Fruit fly (Drosophila melanogaster) whole organism, embryonic: ENCODE measurements around the gene sif.

ENCODE experiments used
- Aef1 ChIP-seq: fragments of 200-800 bp; sonication (Bioruptor generic); IDR thresholded peaks from 3 replicates; pipeline ENCODE4 v1.3.6; 2022; ENCODE audit warnings: missing biosample characterization, missing genetic modification characterization
- CG11398 ChIP-seq: fragments of 200-800 bp; sonication (Bioruptor generic); optimal IDR thresholded peaks from 2 replicates; lab custom pipeline; 2016; ENCODE audit warnings: missing biosample characterization, missing genetic modification characterization
- CG15011 ChIP-seq: fragments of 200-800 bp; sonication (Bioruptor generic); optimal IDR thresholded peaks from 3 replicates; lab custom pipeline; 2018; ENCODE audit warnings: missing biosample characterization, mild to moderate bottlenecking, missing genetic modification characterization
- CG15601 ChIP-seq: fragments of 200-800 bp; sonication (Bioruptor generic); optimal IDR thresholded peaks from 3 replicates; lab custom pipeline; 2019; ENCODE audit warnings: missing biosample characterization, mild to moderate bottlenecking, missing genetic modification characterization, moderate library complexity
- CG1602 ChIP-seq: fragments of 200-800 bp; sonication (Bioruptor generic); optimal IDR thresholded peaks from 3 replicates; lab custom pipeline; 2016; ENCODE audit warnings: missing biosample characterization, missing genetic modification characterization
- CG17328 ChIP-seq: fragments of 200-800 bp; sonication (Bioruptor generic); IDR thresholded peaks from 2 replicates; pipeline ENCODE4 v1.3.6; 2022; ENCODE audit warnings: missing biosample characterization, missing genetic modification characterization
- CG2202 ChIP-seq: fragments of 200-800 bp; sonication (Bioruptor generic); optimal IDR thresholded peaks from 2 replicates; lab custom pipeline; 2018; ENCODE audit warnings: missing biosample characterization, mild to moderate bottlenecking, missing genetic modification characterization
- CG2678 ChIP-seq: fragments of 200-800 bp; sonication (Bioruptor generic); optimal IDR thresholded peaks from 3 replicates; lab custom pipeline; 2019; ENCODE audit warnings: missing biosample characterization, mild to moderate bottlenecking, missing genetic modification characterization, moderate library complexity
- CG33213 ChIP-seq: fragments of 200-800 bp; sonication (Bioruptor generic); optimal IDR thresholded peaks from 3 replicates; lab custom pipeline; 2016; ENCODE audit warnings: missing biosample characterization, missing genetic modification characterization
- CG5953 ChIP-seq: fragments of 200-800 bp; sonication (Bioruptor generic); IDR thresholded peaks from 2 replicates; pipeline ENCODE4 v1.3.6; 2022; ENCODE audit warnings: missing biosample characterization, missing genetic modification characterization
- CG6272 ChIP-seq: fragments of 200-800 bp; sonication (Bioruptor generic); IDR thresholded peaks from 2 replicates; pipeline ENCODE4 v1.3.6; 2022; ENCODE audit warnings: missing biosample characterization, missing genetic modification characterization
- CG6689 ChIP-seq: fragments of 200-800 bp; sonication (Bioruptor generic); IDR thresholded peaks from 2 replicates; pipeline ENCODE4 v1.3.6; 2022; ENCODE audit warnings: missing biosample characterization, missing genetic modification characterization
- CG7372 ChIP-seq: fragments of 200-800 bp; sonication (Bioruptor generic); IDR thresholded peaks from 2 replicates; pipeline ENCODE4 v1.3.6; 2022; ENCODE audit warnings: missing biosample characterization, missing genetic modification characterization
- CG8944 ChIP-seq: fragments of 200-800 bp; sonication (Bioruptor generic); optimal IDR thresholded peaks from 3 replicates; lab custom pipeline; 2016; ENCODE audit warnings: missing biosample characterization, missing genetic modification characterization
- CG9437 ChIP-seq: fragments of 200-800 bp; sonication (Bioruptor generic); optimal IDR thresholded peaks from 2 replicates; lab custom pipeline; 2018; ENCODE audit warnings: missing biosample characterization, mild to moderate bottlenecking, missing genetic modification characterization
- CkIIα-i1 ChIP-seq: fragments of 200-800 bp; sonication (Bioruptor generic); IDR thresholded peaks from 2 replicates; pipeline ENCODE4 v1.3.6; 2022; ENCODE audit warnings: missing biosample characterization, missing genetic modification characterization
- Fer3 ChIP-seq: fragments of 200-800 bp; sonication (Bioruptor generic); optimal IDR thresholded peaks from 2 replicates; lab custom pipeline; 2018; ENCODE audit warnings: missing biosample characterization, mild to moderate bottlenecking, missing genetic modification characterization, moderate library complexity
- H15 ChIP-seq: fragments of 200-800 bp; sonication (Bioruptor generic); IDR thresholded peaks from 3 replicates; pipeline ENCODE4 v1.3.6; 2022; ENCODE audit warnings: missing biosample characterization, missing genetic modification characterization
- H2.0 ChIP-seq: fragments of 200-800 bp; sonication (Bioruptor generic); IDR thresholded peaks from 2 replicates; pipeline ENCODE4 v1.3.6; 2022; ENCODE audit warnings: missing biosample characterization, missing genetic modification characterization
- Hand ChIP-seq: fragments of 200-800 bp; sonication (Bioruptor generic); optimal IDR thresholded peaks from 2 replicates; lab custom pipeline; 2017; ENCODE audit warnings: mild to moderate bottlenecking, missing biosample characterization, missing genetic modification reagents, missing genetic modification characterization
- MBD-R2 ChIP-seq: fragments of 200-800 bp; sonication (Bioruptor generic); IDR thresholded peaks from 2 replicates; pipeline ENCODE4 v1.3.6; 2022; ENCODE audit warnings: missing biosample characterization, missing genetic modification characterization
- Mes4 ChIP-seq: fragments of 200-800 bp; sonication (Bioruptor generic); optimal IDR thresholded peaks from 2 replicates; lab custom pipeline; 2016; ENCODE audit warnings: missing biosample characterization, missing genetic modification characterization
- Myb ChIP-seq: fragments of 200-800 bp; sonication (Bioruptor generic); optimal IDR thresholded peaks from 2 replicates; lab custom pipeline; 2016; ENCODE audit warnings: missing biosample characterization, missing genetic modification characterization
- Neu2 ChIP-seq: fragments of 200-800 bp; sonication (Bioruptor generic); optimal IDR thresholded peaks from 3 replicates; lab custom pipeline; 2016; ENCODE audit warnings: missing biosample characterization, missing genetic modification characterization, borderline replicate concordance
- Nf-YA ChIP-seq: fragments of 200-800 bp; sonication (Bioruptor generic); IDR thresholded peaks from 2 replicates; pipeline ENCODE4 v1.3.6; 2022; ENCODE audit warnings: missing biosample characterization, missing genetic modification characterization
- Ptx1 ChIP-seq: fragments of 200-800 bp; sonication (Bioruptor generic); IDR thresholded peaks from 2 replicates; pipeline ENCODE4 v1.3.6; 2022; ENCODE audit warnings: missing biosample characterization, missing genetic modification characterization
- Sin3A ChIP-seq: fragments of >200 bp; optimal IDR thresholded peaks from 2 replicates; lab custom pipeline; 2018
- Sry-δ ChIP-seq: fragments of 200-800 bp; sonication (Bioruptor generic); optimal IDR thresholded peaks from 2 replicates; lab custom pipeline; 2016; ENCODE audit warnings: missing biosample characterization, missing genetic modification characterization
- Taf1 ChIP-seq: fragments of 200-800 bp; sonication (Bioruptor generic); IDR thresholded peaks from 2 replicates; pipeline ENCODE4 v1.3.6; 2022; ENCODE audit warnings: missing biosample characterization, missing genetic modification characterization
- Tbp ChIP-seq: fragments of >200 bp; optimal IDR thresholded peaks from 2 replicates; lab custom pipeline; 2018; ENCODE audit warnings: missing biosample characterization, missing genetic modification characterization
- YL-1 ChIP-seq: fragments of 200-800 bp; sonication (Bioruptor generic); optimal IDR thresholded peaks from 3 replicates; lab custom pipeline; 2017; ENCODE audit warnings: missing biosample characterization, mild to moderate bottlenecking, missing genetic modification characterization
- bsh ChIP-seq, 2 experiments: fragments of 200-800 bp; sonication (Bioruptor generic); optimal IDR thresholded peaks; 2 replicates each; lab custom pipeline; 2017 to 2018; ENCODE audit warnings: mild to moderate bottlenecking in 2 of 2, missing biosample characterization in 2 of 2, missing genetic modification characterization in 2 of 2, moderate library complexity in 1 of 2
- chif ChIP-seq, 2 experiments: fragments of 200-800 bp; sonication (Bioruptor generic); optimal IDR thresholded peaks; 3 replicates each; lab custom pipeline; 2016; ENCODE audit warnings: missing biosample characterization in 2 of 2, missing genetic modification characterization in 2 of 2
- dan ChIP-seq: fragments of 200-800 bp; sonication (Bioruptor generic); IDR thresholded peaks from 2 replicates; pipeline ENCODE4 v1.3.6; 2022; ENCODE audit warnings: missing biosample characterization, missing genetic modification characterization
- fd64A ChIP-seq: fragments of 200-800 bp; sonication (Bioruptor generic); optimal IDR thresholded peaks from 3 replicates; lab custom pipeline; 2018; ENCODE audit warnings: missing biosample characterization, mild to moderate bottlenecking, missing genetic modification characterization
- jumu ChIP-seq: fragments of 200-800 bp; sonication (Bioruptor generic); optimal IDR thresholded peaks from 3 replicates; lab custom pipeline; 2016; ENCODE audit warnings: missing biosample characterization, missing genetic modification characterization
- kah ChIP-seq: fragments of 200-800 bp; sonication (Bioruptor generic); optimal IDR thresholded peaks from 2 replicates; lab custom pipeline; 2018; ENCODE audit warnings: missing biosample characterization, mild to moderate bottlenecking, missing genetic modification characterization
- lbe ChIP-seq: fragments of 200-800 bp; sonication (Bioruptor generic); optimal IDR thresholded peaks from 2 replicates; lab custom pipeline; 2016; ENCODE audit warnings: missing biosample characterization, mild to moderate bottlenecking, missing genetic modification characterization
- onecut ChIP-seq: fragments of 200-800 bp; sonication (Bioruptor generic); IDR thresholded peaks from 2 replicates; pipeline ENCODE4 v1.3.6; 2022; ENCODE audit warnings: missing biosample characterization, missing genetic modification characterization
- peb ChIP-seq: fragments of 200-800 bp; sonication (Bioruptor generic); IDR thresholded peaks from 2 replicates; pipeline ENCODE4 v1.3.6; 2022; ENCODE audit warnings: missing biosample characterization, missing genetic modification characterization
- sc ChIP-seq, 3 experiments: fragments of >200 bp in 2 of 3; fragments of 200-800 bp in 1 of 3; sonication (Bioruptor generic) in 1 of 3; optimal IDR thresholded peaks; 2 replicates in 2 of 3; 3 replicates in 1 of 3; lab custom pipeline; 2017; ENCODE audit warnings: mild to moderate bottlenecking in 1 of 3, missing biosample characterization in 1 of 3, missing genetic modification characterization in 1 of 3, missing genetic modification reagents in 1 of 3
- shn ChIP-seq: fragments of 200-800 bp; sonication (Bioruptor generic); optimal IDR thresholded peaks from 3 replicates; lab custom pipeline; 2016; ENCODE audit warnings: missing biosample characterization, missing genetic modification characterization
- slou ChIP-seq: fragments of 200-800 bp; sonication (Bioruptor generic); optimal IDR thresholded peaks from 3 replicates; lab custom pipeline; 2016; ENCODE audit warnings: missing biosample characterization, missing genetic modification characterization
- so ChIP-seq: fragments of 200-800 bp; sonication (Bioruptor generic); IDR thresholded peaks from 3 replicates; pipeline ENCODE4 v1.3.6; 2022; ENCODE audit warnings: missing biosample characterization, missing genetic modification characterization
- tio ChIP-seq: fragments of 200-800 bp; sonication (Bioruptor generic); optimal IDR thresholded peaks from 2 replicates; lab custom pipeline; 2017; ENCODE audit warnings: missing biosample characterization, missing genetic modification characterization, inconsistent platforms
- trem ChIP-seq: fragments of 200-800 bp; optimal IDR thresholded peaks from 3 replicates; lab custom pipeline; 2019; ENCODE audit warnings: missing biosample characterization, mild to moderate bottlenecking, missing genetic modification characterization, moderate library complexity
- tup ChIP-seq: fragments of 200-800 bp; sonication (Bioruptor generic); optimal IDR thresholded peaks from 2 replicates; lab custom pipeline; 2016; ENCODE audit warnings: missing biosample characterization, mild to moderate bottlenecking, missing genetic modification characterization, moderate library complexity
- tx ChIP-seq: fragments of 200-800 bp; sonication (Bioruptor generic); optimal IDR thresholded peaks from 2 replicates; lab custom pipeline; 2016; ENCODE audit warnings: missing biosample characterization, missing genetic modification characterization
- unc-4 ChIP-seq: fragments of 200-800 bp; sonication (Bioruptor generic); IDR thresholded peaks from 2 replicates; pipeline ENCODE4 v1.3.6; 2022; ENCODE audit warnings: missing biosample characterization, missing genetic modification characterization; ENCODE audit not compliant: partially characterized antibody
- wor ChIP-seq: fragments of 200-800 bp; sonication (Bioruptor generic); IDR thresholded peaks from 2 replicates; pipeline ENCODE4 v1.3.6; 2022; ENCODE audit warnings: missing biosample characterization, missing genetic modification characterization

sif gene

dm6 chr3L:5751740-5752579 lies 94.2 kb downstream of the sif start, which contains the start of gene DnaJ-1 (continued):
- TF ChIP-seq CG2678 (tag; lab: Kevin White, UChicago) (peak; percentile 43), H2.0 (GFP tag; lab: Robert Waterston, UW) (no peak), Myb (GFP tag; lab: Kevin White, UChicago) (peak; percentile 70), slou (GFP tag; lab: Kevin White, UChicago) (no peak), chif (GFP tag; optimal IDR thresholded peaks at IDR 0.05; lab: Kevin White, UChicago) (peak in 1 of 2 experiments; percentile 6), tio (GFP tag; lab: Kevin White, UChicago) (no peak), jumu (GFP tag; lab: Kevin White, UChicago) (no peak), CG2202 (tag; lab: Kevin White, UChicago) (no peak), sc (optimal IDR thresholded peaks at IDR 0.05; lab: Kevin White, UChicago) (no peak), sc (GFP tag; optimal IDR thresholded peaks at IDR 0.05; lab: Kevin White, UChicago) (no peak), so (peak; percentile 12; the same call in 1 of the 3 replicates), Neu2 (GFP tag; lab: Kevin White, UChicago) (no peak), CkIIα-i1 (no peak), Mes4 (GFP tag; lab: Kevin White, UChicago) (peak; percentile 22), kah (GFP tag; lab: Kevin White, UChicago) (peak; percentile 53), CG7372 (GFP tag; lab: Robert Waterston, UW) (no peak), CG5953 (GFP tag; lab: Robert Waterston, UW) (no peak), Fer3 (tag; lab: Kevin White, UChicago) (no peak), Nf-YA (GFP tag; lab: Robert Waterston, UW) (no peak), H15 (GFP tag; lab: Robert Waterston, UW) (no peak), Aef1 (GFP tag; lab: Robert Waterston, UW) (no peak), dan (no peak), Sry-δ (GFP tag; lab: Kevin White, UChicago) (peak; percentile 85), CG9437 (peak; percentile 30), CG17328 (GFP tag; lab: Robert Waterston, UW) (no peak), trem (peak; percentile 31), CG1602 (no peak), onecut (peak; percentile 59), Tbp (GFP tag; lab: Kevin White, UChicago) (no peak), CG15011 (GFP tag; lab: Kevin White, UChicago) (peak; percentile 20), Ptx1 (no peak), Hand (GFP tag; lab: Kevin White, UChicago) (peak; percentile 66), fd64A (peak; percentile 23), CG11398 (GFP tag; lab: Kevin White, UChicago) (no peak), unc-4 (peak; percentile 97), CG8944 (GFP tag; lab: Kevin White, UChicago) (no peak), CG6272 (GFP tag; lab: Robert Waterston, UW) (peak; percentile 50; the same call in 1 of the 2 replicates), CG15601 (tag; lab: Kevin White, UChicago) (peak; percentile 65), shn (GFP tag; lab: Kevin White, UChicago) (peak; percentile 21), tx (GFP tag; lab: Kevin White, UChicago) (peak; percentile 3), tup (GFP tag; lab: Kevin White, UChicago) (no peak), CG6689 (GFP tag; lab: Robert Waterston, UW) (peak; percentile 58), MBD-R2 (GFP tag; lab: Robert Waterston, UW) (no peak; the same call in 1 of the 2 replicates), CG33213 (GFP tag; lab: Kevin White, UChicago) (peak; percentile 60), wor (GFP tag; lab: Robert Waterston, UW) (no peak), Taf1 (GFP tag; lab: Robert Waterston, UW) (no peak), YL-1 (GFP tag; lab: Kevin White, UChicago) (peak; percentile 92), lbe (GFP tag; lab: Kevin White, UChicago) (peak; percentile 68), bsh (GFP tag; optimal IDR thresholded peaks at IDR 0.05; lab: Kevin White, UChicago) (peak; percentile 19 to 20), Sin3A (lab: Kevin White, UChicago) (peak; percentile 95), peb (no peak)
